Worm (Caenorhabditis elegans) whole organism, mixed stage, embryonic: Measurements from ENCODE around the gene F39G3.4.

Experiments used
- blmp-1 ChIP-seq: fragments of 150-350 bp; optimal IDR thresholded peaks from 2 replicates; lab custom pipeline; 2014; ENCODE audit warnings: missing biosample characterization, missing genetic modification characterization
- ceh-39 ChIP-seq: fragments of 150-350 bp; optimal IDR thresholded peaks from 2 replicates; lab custom pipeline; 2014; ENCODE audit warnings: missing biosample characterization, missing genetic modification characterization
- ces-1 ChIP-seq: fragments of 150-350 bp; optimal IDR thresholded peaks from 2 replicates; lab custom pipeline; 2014; ENCODE audit warnings: missing biosample characterization, missing genetic modification reagents, missing genetic modification characterization
- hlh-1 ChIP-seq: fragments of 150-350 bp; optimal IDR thresholded peaks from 2 replicates; lab custom pipeline; 2014; ENCODE audit warnings: missing biosample characterization, missing genetic modification reagents, missing genetic modification characterization
- mab-5 ChIP-seq: fragments of 150-350 bp; optimal IDR thresholded peaks from 2 replicates; lab custom pipeline; 2014; ENCODE audit warnings: missing biosample characterization, missing genetic modification characterization
- nhr-28 ChIP-seq: fragments of 150-350 bp; optimal IDR thresholded peaks from 2 replicates; lab custom pipeline; 2014; ENCODE audit warnings: missing biosample characterization, missing genetic modification characterization
- pha-4 ChIP-seq: fragments of 150-350 bp; optimal IDR thresholded peaks from 2 replicates; lab custom pipeline; 2018; ENCODE audit warnings: missing biosample characterization, missing genetic modification reagents, missing genetic modification characterization
- snpc-4 ChIP-seq: fragments of 150-350 bp; optimal IDR thresholded peaks from 2 replicates; lab custom pipeline; 2014; ENCODE audit warnings: missing biosample characterization, missing genetic modification characterization
- unc-120 ChIP-seq: sonication (generic microtip); optimal IDR thresholded peaks from 2 replicates; lab custom pipeline; 2017; ENCODE audit warnings: missing genetic modification characterization, missing compliant biosample characterization; ENCODE audit not compliant: poor library complexity, severe bottlenecking
- unc-62 ChIP-seq: fragments of 150-350 bp; optimal IDR thresholded peaks from 2 replicates; lab custom pipeline; 2014; ENCODE audit warnings: missing biosample characterization, missing genetic modification reagents, missing genetic modification characterization
- zip-8 ChIP-seq: fragments of 150-350 bp; optimal IDR thresholded peaks from 2 replicates; lab custom pipeline; 2014; ENCODE audit warnings: missing biosample characterization, missing genetic modification characterization

- TF ChIP-seq snpc-4 = no peak
- TF ChIP-seq ces-1 (GFP tag; lab: Kevin White, UChicago) = no peak
- TF ChIP-seq blmp-1 (tag; lab: Kevin White, UChicago) = no peak
- TF ChIP-seq unc-62 (GFP tag; lab: Kevin White, UChicago) = no peak
- no peak for TF ChIP-seq pha-4
- TF ChIP-seq nhr-28 (tag; lab: Kevin White, UChicago) = no peak
- no peak for TF ChIP-seq hlh-1
- no peak for TF ChIP-seq unc-120 (tag; lab: Kevin White, UChicago)
- no peak for TF ChIP-seq zip-8 (tag; lab: Kevin White, UChicago)
- no peak for TF ChIP-seq mab-5 (tag; lab: Kevin White, UChicago)
- TF ChIP-seq ceh-39 (tag; lab: Kevin White, UChicago) = no peak
These were observed 40.4 kb upstream of the F39G3.4 start for ce11 chrV:4684137-4684536.
